Worm (Caenorhabditis elegans): Measurements from ENCODE around the gene F09C8.2.

DNA sequence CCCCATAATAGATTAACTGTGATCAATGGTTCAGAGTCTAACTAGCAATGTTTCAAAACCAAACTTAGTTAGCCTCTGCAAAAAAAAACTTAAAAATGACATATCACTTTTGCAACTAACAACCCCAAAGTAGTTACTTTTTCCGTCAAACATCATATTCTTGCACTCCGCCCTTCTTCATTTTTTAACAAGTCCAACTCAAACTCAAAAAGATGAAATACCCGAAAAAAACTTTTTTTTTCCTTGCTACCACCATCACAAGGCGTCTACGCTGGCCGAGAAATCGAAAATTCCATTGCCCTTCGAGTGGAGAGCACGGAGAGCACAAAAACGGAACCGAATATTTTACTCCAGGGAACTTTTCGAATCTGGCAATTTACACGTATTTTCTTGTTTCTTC, 41.0 kb downstream of the F09C8.2 start:
- no peak for TF ChIP-seq R02D3.7 (tag; optimal IDR thresholded peaks at IDR 0.05)
- TF ChIP-seq lin-39 (tag; optimal IDR thresholded peaks at IDR 0.05): no peak
- TF ChIP-seq hif-1 (tag; optimal IDR thresholded peaks at IDR 0.05): no peak
- no peak for TF ChIP-seq lin-15B (tag; optimal IDR thresholded peaks at IDR 0.05)
- no peak for TF ChIP-seq nhr-77 (tag; optimal IDR thresholded peaks at IDR 0.05)
- TF ChIP-seq aha-1 (tag): no peak
- TF ChIP-seq ceh-62 (tag; optimal IDR thresholded peaks at IDR 0.05): no peak
- TF ChIP-seq snpc-4 (tag; optimal IDR thresholded peaks at IDR 0.05): no peak
- TF ChIP-seq egl-27 (tag; optimal IDR thresholded peaks at IDR 0.05): no peak
- TF ChIP-seq spr-1 (tag; optimal IDR thresholded peaks at IDR 0.05): no peak
- TF ChIP-seq mep-1 (tag; optimal IDR thresholded peaks at IDR 0.05): no peak
- TF ChIP-seq spr-3 (GFP tag; optimal IDR thresholded peaks at IDR 0.05): no peak
- no peak for TF ChIP-seq skn-1 (tag; optimal IDR thresholded peaks at IDR 0.05)
- no peak for TF ChIP-seq dve-1 (tag; optimal IDR thresholded peaks at IDR 0.05; ENCODE audit: insufficient read depth)
